Worm (Caenorhabditis elegans): Measurements from ENCODE around the gene srbc-59.

Gene srbc-59

ce11 chrV:803472-803871 is 25.0 kb downstream of the srbc-59 start:
- TF ChIP-seq nhr-12 (tag; optimal IDR thresholded peaks at IDR 0.05): no peak
- TF ChIP-seq unc-62 (GFP tag; optimal IDR thresholded peaks at IDR 0.05): no peak
- TF ChIP-seq bed-3 (GFP tag; optimal IDR thresholded peaks at IDR 0.05): no peak
- no peak for TF ChIP-seq nhr-28 (tag; optimal IDR thresholded peaks at IDR 0.05)

- TF ChIP-seq nhr-76 (tag; optimal IDR thresholded peaks at IDR 0.05) (no peak), mab-5 (tag; optimal IDR thresholded peaks at IDR 0.05) (no peak), elt-1 (tag; optimal IDR thresholded peaks at IDR 0.05; ENCODE audit: borderline replicate concordance, insufficient read depth) (peak; percentile 36), ces-1 (GFP tag; optimal IDR thresholded peaks at IDR 0.05) (no peak), lsy-2 (tag; optimal IDR thresholded peaks at IDR 0.05) (no peak), nhr-28 (tag; optimal IDR thresholded peaks at IDR 0.05) (no peak)
Observed at ce11 chrV:804485-804884, 26.0 kb downstream of the srbc-59 start, which contains the start of gene nhr-270. Gene nhr-270, minus strand, starts transcription at chrV:804741.

- TF ChIP-seq flh-1 (GFP tag; optimal IDR thresholded peaks at IDR 0.05) (no peak), nhr-28 (tag; optimal IDR thresholded peaks at IDR 0.05) (no peak), elt-3 (tag; optimal IDR thresholded peaks at IDR 0.05) (no peak), drap-1 (GFP tag; optimal IDR thresholded peaks at IDR 0.05) (no peak), tbx-8 (GFP tag; optimal IDR thresholded peaks at IDR 0.05) (no peak), unc-39 (tag; optimal IDR thresholded peaks at IDR 0.05) (no peak), cnd-1 (tag; optimal IDR thresholded peaks at IDR 0.05) (no peak)
Observed at ce11 chrV:808260-808659, 29.8 kb downstream of the srbc-59 start.

- no peak for TF ChIP-seq ztf-11 (tag; optimal IDR thresholded peaks at IDR 0.05)
- no peak for TF ChIP-seq hlh-1 (tag; optimal IDR thresholded peaks at IDR 0.05)
- no peak for TF ChIP-seq cnd-1 (tag; optimal IDR thresholded peaks at IDR 0.05)
- peak; percentile 67 for TF ChIP-seq ces-1 (GFP tag; optimal IDR thresholded peaks at IDR 0.05)
- TF ChIP-seq sptf-1 (tag; optimal IDR thresholded peaks at IDR 0.05): no peak
Observed at ce11 chrV:810281-810862, 31.9 kb downstream of the srbc-59 start, which contains the start of gene R13D11.4. Gene R13D11.4, plus strand, starts transcription at chrV:810812.

ce11 chrV:813101-813500 is 34.7 kb downstream of the srbc-59 start, which contains the start of gene R13D11.10:
Gene R13D11.10, minus strand, starts transcription at chrV:813201.
- TF ChIP-seq ztf-11 (tag; optimal IDR thresholded peaks at IDR 0.05) (no peak), mls-2 (tag; optimal IDR thresholded peaks at IDR 0.05) (no peak)

- TF ChIP-seq elt-1 (tag; optimal IDR thresholded peaks at IDR 0.05; ENCODE audit: borderline replicate concordance, insufficient read depth): no peak
- TF ChIP-seq tbx-8 (GFP tag; optimal IDR thresholded peaks at IDR 0.05): no peak
- TF ChIP-seq ces-1 (GFP tag; optimal IDR thresholded peaks at IDR 0.05): no peak
Observed at ce11 chrV:814716-815115, 36.3 kb downstream of the srbc-59 start, which contains the start of gene R13D11.3. Gene R13D11.3, plus strand, starts transcription at chrV:815016.

- TF ChIP-seq lin-13 (tag; optimal IDR thresholded peaks at IDR 0.05) (no peak), ceh-39 (tag; optimal IDR thresholded peaks at IDR 0.05) (no peak), mep-1 (tag; optimal IDR thresholded peaks at IDR 0.05) (no peak), ztf-11 (tag; optimal IDR thresholded peaks at IDR 0.05) (no peak), ceh-43 (GFP tag; optimal IDR thresholded peaks at IDR 0.05) (no peak), hlh-1 (tag; optimal IDR thresholded peaks at IDR 0.05) (no peak), mls-2 (tag; optimal IDR thresholded peaks at IDR 0.05) (no peak), M03D4.4 (tag; optimal IDR thresholded peaks at IDR 0.05) (no peak), blmp-1 (tag; optimal IDR thresholded peaks at IDR 0.05) (no peak), lin-32 (GFP tag; optimal IDR thresholded peaks at IDR 0.05) (no peak), cnd-1 (tag; optimal IDR thresholded peaks at IDR 0.05) (no peak), zip-8 (tag; optimal IDR thresholded peaks at IDR 0.05) (no peak)
Observed at ce11 chrV:817182-817581, 38.7 kb downstream of the srbc-59 start, which contains the start of gene R13D11.1. Gene R13D11.1, plus strand, starts transcription at chrV:817482.

Data from whole organism, mixed stage, embryonic.